Worm (Caenorhabditis elegans): ENCODE measurements around the gene nuo-1.

ce11 chrII:11111107-11111506 lies 13.5 kb downstream of the nuo-1 start, which contains the start of gene glb-4:
- TF ChIP-seq W03F9.2 (tag; optimal IDR thresholded peaks at IDR 0.05) = no peak
- TF ChIP-seq dao-5 (tag; optimal IDR thresholded peaks at IDR 0.05) = no peak
- no peak for TF ChIP-seq him-1 (tag; optimal IDR thresholded peaks at IDR 0.05)

Measured in whole organism, L4/young adult.